Worm (Caenorhabditis elegans) whole organism, young adult: ENCODE measurements around the gene C48B4.3.

ENCODE experiments used
- B0035.1 ChIP-seq: sonication (generic microtip); optimal IDR thresholded peaks from 2 replicates; lab custom pipeline; 2016; ENCODE audit warnings: missing genetic modification characterization, mild to moderate bottlenecking, missing compliant biosample characterization, missing genotype, missing genetic modification reagents
- B0336.3 ChIP-seq: fragments of 200-800 bp; sonication (Bioruptor generic); IDR thresholded peaks from 2 replicates; pipeline ENCODE4 v1.3.6; 2022; ENCODE audit warnings: missing genetic modification characterization, missing compliant biosample characterization
- F33H1.4 ChIP-seq: fragments of 200-800 bp; sonication (Bioruptor generic); IDR thresholded peaks from 2 replicates; pipeline ENCODE4 v1.3.6; 2022; ENCODE audit warnings: missing genetic modification reagents, missing genetic modification characterization, missing compliant biosample characterization
- F52B5.7 ChIP-seq: sonication (generic microtip); optimal IDR thresholded peaks from 2 replicates; lab custom pipeline; 2016; ENCODE audit warnings: mild to moderate bottlenecking, missing genetic modification characterization, missing compliant biosample characterization
- F55B11.4 ChIP-seq: sonication (generic microtip); optimal IDR thresholded peaks from 2 replicates; lab custom pipeline; 2016; ENCODE audit warnings: missing compliant biosample characterization, missing genetic modification characterization, borderline replicate concordance; ENCODE audit not compliant: insufficient read depth
- F57C9.4 ChIP-seq: sonication (generic microtip); optimal IDR thresholded peaks from 2 replicates; lab custom pipeline; 2017; ENCODE audit warnings: mild to moderate bottlenecking, missing genetic modification characterization, missing compliant biosample characterization
- Y53F4B.3 ChIP-seq: fragments of 200-800 bp; sonication (Bioruptor generic); IDR thresholded peaks from 2 replicates; pipeline ENCODE4 v1.3.6; 2022; ENCODE audit warnings: missing genetic modification reagents, missing genetic modification characterization, missing compliant biosample characterization
- Y67H2A.10 ChIP-seq: fragments of 200-800 bp; sonication (Bioruptor generic); conservative IDR thresholded peaks from 2 replicates; pipeline ENCODE4 v1.3.6; 2022; ENCODE audit warnings: missing genetic modification reagents, missing genetic modification characterization, missing compliant biosample characterization
- ZK185.1 ChIP-seq: sonication (generic microtip); optimal IDR thresholded peaks from 2 replicates; lab custom pipeline; 2016; ENCODE audit warnings: mild to moderate bottlenecking, missing genetic modification characterization, missing compliant biosample characterization; ENCODE audit not compliant: poor library complexity, severe bottlenecking
- akir-1 ChIP-seq: fragments of 200-800 bp; sonication (Bioruptor generic); optimal IDR thresholded peaks from 2 replicates; lab custom pipeline; 2018; ENCODE audit warnings: mild to moderate bottlenecking, missing genetic modification characterization, moderate library complexity, missing compliant biosample characterization
- atf-7 ChIP-seq: sonication (generic microtip); optimal IDR thresholded peaks from 2 replicates; lab custom pipeline; 2017; ENCODE audit warnings: mild to moderate bottlenecking, missing genetic modification characterization, missing compliant biosample characterization
- attf-6 ChIP-seq: fragments of 200-800 bp; sonication (Bioruptor generic); IDR thresholded peaks from 2 replicates; pipeline ENCODE4 v1.3.6; 2022; ENCODE audit warnings: missing genetic modification reagents, missing genetic modification characterization, missing compliant biosample characterization
- bed-1 ChIP-seq: fragments of 200-800 bp; sonication (Bioruptor generic); IDR thresholded peaks from 2 replicates; pipeline ENCODE4 v1.3.6; 2022; ENCODE audit warnings: missing genetic modification reagents, missing genetic modification characterization, missing compliant biosample characterization
- cebp-2 ChIP-seq: fragments of 200-800 bp; sonication (Bioruptor generic); IDR thresholded peaks from 2 replicates; pipeline ENCODE4 v1.3.6; 2022; ENCODE audit warnings: missing genetic modification characterization, missing compliant biosample characterization
- ceh-40 ChIP-seq: fragments of 200-800 bp; sonication (Bioruptor generic); IDR thresholded peaks from 2 replicates; pipeline ENCODE4 v1.3.6; 2022; ENCODE audit warnings: missing genetic modification characterization, missing compliant biosample characterization
- ceh-79 ChIP-seq: sonication (generic microtip); optimal IDR thresholded peaks from 2 replicates; lab custom pipeline; 2017; ENCODE audit warnings: mild to moderate bottlenecking, missing genetic modification characterization, missing compliant biosample characterization
- chd-7 ChIP-seq: sonication (generic microtip); optimal IDR thresholded peaks from 2 replicates; lab custom pipeline; 2016; ENCODE audit warnings: mild to moderate bottlenecking, missing genetic modification characterization, moderate library complexity, missing compliant biosample characterization
- die-1 ChIP-seq: sonication (generic microtip); optimal IDR thresholded peaks from 2 replicates; lab custom pipeline; 2016; ENCODE audit warnings: missing genotype, mild to moderate bottlenecking, missing genetic modification characterization, missing compliant biosample characterization
- egl-18 ChIP-seq: fragments of 200-800 bp; sonication (Bioruptor generic); IDR thresholded peaks from 2 replicates; pipeline ENCODE4 v1.3.6; 2022; ENCODE audit warnings: missing genetic modification reagents, missing genetic modification characterization, missing compliant biosample characterization
- egrh-3 ChIP-seq: fragments of 200-800 bp; sonication (Bioruptor generic); IDR thresholded peaks from 2 replicates; pipeline ENCODE4 v1.3.6; 2022; ENCODE audit warnings: missing genetic modification reagents, missing genetic modification characterization, missing compliant biosample characterization
- ets-4 ChIP-seq: fragments of 200-800 bp; sonication (Bioruptor generic); optimal IDR thresholded peaks from 2 replicates; lab custom pipeline; 2018; ENCODE audit warnings: mild to moderate bottlenecking, missing genetic modification characterization, missing compliant biosample characterization
- fkh-3 ChIP-seq: sonication (generic microtip); optimal IDR thresholded peaks from 2 replicates; lab custom pipeline; 2016; ENCODE audit warnings: mild to moderate bottlenecking, missing genetic modification characterization, missing compliant biosample characterization
- gei-17 ChIP-seq: fragments of 200-800 bp; sonication (Bioruptor generic); optimal IDR thresholded peaks from 2 replicates; lab custom pipeline; 2018; ENCODE audit warnings: mild to moderate bottlenecking, missing genetic modification characterization, missing compliant biosample characterization
- hlh-12 ChIP-seq: sonication (generic microtip); optimal IDR thresholded peaks from 2 replicates; lab custom pipeline; 2016; ENCODE audit warnings: missing genetic modification characterization, missing compliant biosample characterization
- hsf-1 ChIP-seq: fragments of 200-800 bp; sonication (Bioruptor generic); IDR thresholded peaks from 2 replicates; pipeline ENCODE4 v1.3.6; 2022; ENCODE audit warnings: missing genetic modification reagents, missing genetic modification characterization, missing compliant biosample characterization
- let-526 ChIP-seq: fragments of 200-800 bp; sonication (Bioruptor generic); IDR thresholded peaks from 2 replicates; pipeline ENCODE4 v1.3.6; 2022; ENCODE audit warnings: missing genetic modification reagents, missing genetic modification characterization, missing compliant biosample characterization
- lin-26 ChIP-seq: fragments of 200-800 bp; sonication (Bioruptor generic); IDR thresholded peaks from 2 replicates; pipeline ENCODE4 v1.3.6; 2022; ENCODE audit warnings: missing genetic modification reagents, missing genetic modification characterization, missing compliant biosample characterization
- lin-35 ChIP-seq, 3 experiments: fragments of 150-350 bp in 2 of 3; sonication (generic microtip) in 1 of 3; optimal IDR thresholded peaks; 2 replicates each; lab custom pipeline; 2014 to 2018; ENCODE audit warnings: missing biosample characterization in 3 of 3, missing genetic modification characterization in 3 of 3, missing genetic modification reagents in 3 of 3
- lsl-1 ChIP-seq: fragments of 200-800 bp; sonication (Bioruptor generic); optimal IDR thresholded peaks from 2 replicates; lab custom pipeline; 2018; ENCODE audit warnings: mild to moderate bottlenecking, missing genetic modification characterization, moderate library complexity, missing compliant biosample characterization
- madf-10 ChIP-seq: sonication (generic microtip); optimal IDR thresholded peaks from 2 replicates; lab custom pipeline; 2016; ENCODE audit warnings: mild to moderate bottlenecking, missing genetic modification characterization, missing compliant biosample characterization
- madf-3 ChIP-seq: fragments of 200-800 bp; sonication (Bioruptor generic); IDR thresholded peaks from 2 replicates; pipeline ENCODE4 v1.3.6; 2022; ENCODE audit warnings: missing genetic modification reagents, missing genetic modification characterization, missing compliant biosample characterization
- madf-8 ChIP-seq: fragments of 200-800 bp; sonication (Bioruptor generic); conservative IDR thresholded peaks from 2 replicates; pipeline ENCODE4 v1.3.6; 2022; ENCODE audit warnings: missing genetic modification reagents, missing genetic modification characterization, missing compliant biosample characterization
- mcd-1 ChIP-seq: fragments of 200-800 bp; sonication (Bioruptor generic); IDR thresholded peaks from 2 replicates; pipeline ENCODE4 v1.3.6; 2022; ENCODE audit warnings: missing genetic modification reagents, missing genetic modification characterization, missing compliant biosample characterization
- mel-28 ChIP-seq: sonication (generic microtip); optimal IDR thresholded peaks from 2 replicates; lab custom pipeline; 2016; ENCODE audit warnings: borderline replicate concordance, mild to moderate bottlenecking, missing genetic modification characterization, missing compliant biosample characterization
- mxl-1 ChIP-seq: sonication (generic microtip); optimal IDR thresholded peaks from 2 replicates; lab custom pipeline; 2016; ENCODE audit warnings: missing genetic modification characterization, missing compliant biosample characterization
- nfya-1 ChIP-seq: sonication (generic microtip); optimal IDR thresholded peaks from 2 replicates; lab custom pipeline; 2017; ENCODE audit warnings: antibody characterized with exemption, missing compliant biosample characterization, missing genetic modification characterization, borderline replicate concordance; ENCODE audit not compliant: insufficient read depth
- pha-4 ChIP-seq: fragments of 150-350 bp; sonication (generic microtip); optimal IDR thresholded peaks from 2 replicates; lab custom pipeline; 2014; ENCODE audit warnings: missing biosample characterization, missing genetic modification reagents, missing genetic modification characterization
- rcor-1 ChIP-seq: fragments of 200-800 bp; sonication (Bioruptor generic); IDR thresholded peaks from 2 replicates; pipeline ENCODE4 v1.3.6; 2022; ENCODE audit warnings: missing genetic modification reagents, missing genetic modification characterization, missing compliant biosample characterization
- rec-8 ChIP-seq, 2 experiments: sonication (generic microtip); optimal IDR thresholded peaks; 2 replicates each; lab custom pipeline; 2016; ENCODE audit warnings: mild to moderate bottlenecking in 2 of 2, missing genetic modification characterization in 2 of 2, missing genetic modification reagents in 2 of 2, missing genotype in 2 of 2, missing biosample characterization in 1 of 2, missing compliant biosample characterization in 1 of 2, moderate library complexity in 1 of 2
- snpc-1.1 ChIP-seq: sonication (generic microtip); optimal IDR thresholded peaks from 2 replicates; lab custom pipeline; 2017; ENCODE audit warnings: missing genetic modification characterization, mild to moderate bottlenecking, missing compliant biosample characterization, antibody characterized with exemption, moderate library complexity, missing genotype, missing genetic modification reagents; ENCODE audit not compliant: insufficient read depth
- snpc-3.4 ChIP-seq: sonication (generic microtip); optimal IDR thresholded peaks from 2 replicates; lab custom pipeline; 2017; ENCODE audit warnings: missing genetic modification characterization, mild to moderate bottlenecking, missing compliant biosample characterization, antibody characterized with exemption, moderate library complexity, missing genotype, missing genetic modification reagents
- sptf-2 ChIP-seq: fragments of 200-800 bp; sonication (Bioruptor generic); optimal IDR thresholded peaks from 2 replicates; lab custom pipeline; 2018; ENCODE audit warnings: mild to moderate bottlenecking, missing genetic modification characterization, missing compliant biosample characterization
- tbp1 ChIP-seq: fragments of 200-800 bp; sonication (Bioruptor generic); optimal IDR thresholded peaks from 2 replicates; lab custom pipeline; 2018; ENCODE audit warnings: mild to moderate bottlenecking, missing genetic modification characterization, missing compliant biosample characterization
- tlf-1 ChIP-seq: fragments of 200-800 bp; sonication (Bioruptor generic); optimal IDR thresholded peaks from 2 replicates; lab custom pipeline; 2018; ENCODE audit warnings: mild to moderate bottlenecking, missing genetic modification characterization, missing compliant biosample characterization
- zim-3 ChIP-seq: sonication (generic microtip); optimal IDR thresholded peaks from 2 replicates; lab custom pipeline; 2017; ENCODE audit warnings: mild to moderate bottlenecking, missing genetic modification characterization, moderate library complexity, missing compliant biosample characterization
- ztf-22 ChIP-seq: fragments of 200-800 bp; sonication (Bioruptor generic); optimal IDR thresholded peaks from 2 replicates; lab custom pipeline; 2018; ENCODE audit warnings: mild to moderate bottlenecking, missing genetic modification characterization, moderate library complexity, missing compliant biosample characterization
- ztf-3 ChIP-seq: fragments of 200-800 bp; sonication (Bioruptor generic); optimal IDR thresholded peaks from 2 replicates; lab custom pipeline; 2018; ENCODE audit warnings: mild to moderate bottlenecking, missing genetic modification characterization, missing compliant biosample characterization
- ztf-6 ChIP-seq: fragments of 200-800 bp; sonication (Bioruptor generic); IDR thresholded peaks from 2 replicates; pipeline ENCODE4 v1.3.6; 2022; ENCODE audit warnings: missing genetic modification reagents, missing genetic modification characterization, missing compliant biosample characterization

C48B4.3 gene

DNA sequence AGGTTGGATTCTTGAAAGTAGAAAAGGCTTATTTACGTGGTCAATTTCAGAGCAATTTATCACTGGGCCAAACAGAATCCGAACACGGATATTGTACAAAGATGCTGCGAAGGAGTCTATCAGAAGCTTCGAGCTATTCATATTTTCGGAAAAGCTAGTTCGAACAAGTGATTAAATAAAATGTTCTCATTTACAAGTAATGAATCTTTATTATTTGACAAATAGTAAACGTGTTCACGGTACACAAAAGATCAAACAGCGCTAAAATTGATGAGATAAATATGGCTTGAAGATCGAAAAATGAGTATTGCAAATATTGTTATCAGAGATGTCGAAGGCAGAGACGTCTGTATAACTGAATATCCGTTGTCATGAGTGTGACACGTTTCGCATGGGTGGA, 32.9 kb upstream of the C48B4.3 start (continued):
- TF ChIP-seq attf-6 (GFP tag; lab: Robert Waterston, UW) (peak; percentile 80), F55B11.4 (no peak), Y67H2A.10 (GFP tag; lab: Robert Waterston, UW) (no peak), pha-4 (tag; lab: Kevin White, UChicago) (no peak), mel-28 (tag; lab: Kevin White, UChicago) (no peak), Y53F4B.3 (no peak), mcd-1 (no peak; the same call in 1 of the 2 replicates), ceh-79 (tag; lab: Kevin White, UChicago) (no peak), F52B5.7 (peak; percentile 77), tlf-1 (GFP tag; lab: Kevin White, UChicago) (peak; percentile 80), die-1 (tag; lab: Kevin White, UChicago) (peak; percentile 43), ZK185.1 (tag; lab: Kevin White, UChicago) (no peak), madf-10 (tag; lab: Kevin White, UChicago) (no peak), F33H1.4 (GFP tag; lab: Robert Waterston, UW) (peak; percentile 15; the same call in 1 of the 2 replicates), lsl-1 (GFP tag; lab: Kevin White, UChicago) (peak; percentile 62), rec-8 (tag; optimal IDR thresholded peaks at IDR 0.05; lab: Kevin White, UChicago) (no peak), akir-1 (GFP tag; lab: Kevin White, UChicago) (no peak), sptf-2 (GFP tag; lab: Kevin White, UChicago) (no peak), egrh-3 (GFP tag; lab: Robert Waterston, UW) (no peak), hlh-12 (tag; lab: Kevin White, UChicago) (no peak), B0336.3 (GFP tag; lab: Robert Waterston, UW) (peak; percentile 69; the same call in 1 of the 2 replicates), atf-7 (tag; lab: Kevin White, UChicago) (no peak), madf-3 (peak; percentile 50; the same call in 1 of the 2 replicates), tbp1 (peak; percentile 40), mxl-1 (no peak), ztf-6 (no peak), ets-4 (GFP tag; lab: Kevin White, UChicago) (no peak), snpc-1.1 (no peak), B0035.1 (no peak), chd-7 (tag; lab: Kevin White, UChicago) (no peak), let-526 (GFP tag; lab: Robert Waterston, UW) (no peak), cebp-2 (GFP tag; lab: Robert Waterston, UW) (no peak), snpc-3.4 (tag; lab: Kevin White, UChicago) (peak; percentile 65), lin-26 (GFP tag; lab: Robert Waterston, UW) (peak; percentile 76), lin-35 (GFP tag; optimal IDR thresholded peaks at IDR 0.05; lab: Kevin White, UChicago) (no peak), hsf-1 (GFP tag; lab: Robert Waterston, UW) (peak; percentile 84), ztf-3 (GFP tag; lab: Kevin White, UChicago) (no peak), zim-3 (no peak), ceh-40 (GFP tag; lab: Robert Waterston, UW) (0 out of 2 replicates have a peak, but pooled peaks have one; percentile 18), egl-18 (no peak), F57C9.4 (tag; lab: Kevin White, UChicago) (no peak), madf-8 (peak; percentile 54; the same call in 1 of the 2 replicates), fkh-3 (tag; lab: Kevin White, UChicago) (no peak), gei-17 (GFP tag; lab: Kevin White, UChicago) (no peak), rcor-1 (GFP tag; lab: Robert Waterston, UW) (peak; percentile 26; the same call in 1 of the 2 replicates), bed-1 (GFP tag; lab: Robert Waterston, UW) (no peak), nfya-1 (tag; lab: Kevin White, UChicago) (no peak), ztf-22 (no peak)
